Worm (Caenorhabditis elegans) whole organism, early embryonic: ENCODE measurements around the gene H24K24.2.

ENCODE experiments used
- B0310.2 ChIP-seq: sonication (generic microtip); optimal IDR thresholded peaks from 2 replicates; lab custom pipeline; 2016; ENCODE audit warnings: mild to moderate bottlenecking, missing genetic modification characterization, missing compliant biosample characterization
- F13C5.2 ChIP-seq: sonication (generic microtip); optimal IDR thresholded peaks from 2 replicates; lab custom pipeline; 2017; ENCODE audit warnings: mild to moderate bottlenecking, missing genetic modification characterization, inconsistent platforms, missing compliant biosample characterization
- aly-1 ChIP-seq: sonication (generic microtip); optimal IDR thresholded peaks from 2 replicates; lab custom pipeline; 2016; ENCODE audit warnings: missing genetic modification characterization, missing compliant biosample characterization
- ama-1 ChIP-seq: fragments of 150-350 bp; optimal IDR thresholded peaks from 2 replicates; lab custom pipeline; 2014
- ceh-13 ChIP-seq: fragments of 200-800 bp; sonication (Bioruptor generic); optimal IDR thresholded peaks from 2 replicates; lab custom pipeline; 2018; ENCODE audit warnings: mild to moderate bottlenecking, missing genetic modification characterization, missing compliant biosample characterization
- ceh-36 ChIP-seq: sonication (generic microtip); optimal IDR thresholded peaks from 2 replicates; lab custom pipeline; 2016; ENCODE audit warnings: missing genetic modification characterization, inconsistent platforms, missing compliant biosample characterization
- ets-7 ChIP-seq: sonication (generic microtip); optimal IDR thresholded peaks from 2 replicates; lab custom pipeline; 2016; ENCODE audit warnings: missing genotype, missing genetic modification characterization, missing compliant biosample characterization
- flt-1 ChIP-seq: fragments of 200-800 bp; sonication (Bioruptor generic); IDR thresholded peaks from 2 replicates; pipeline ENCODE4 v1.3.6; 2022; ENCODE audit warnings: missing genetic modification characterization, missing compliant biosample characterization
- hmbx-1 ChIP-seq: sonication (generic microtip); optimal IDR thresholded peaks from 2 replicates; lab custom pipeline; 2016; ENCODE audit warnings: mild to moderate bottlenecking, missing genetic modification characterization, missing compliant biosample characterization
- hmg-4 ChIP-seq: fragments of 200-800 bp; sonication (Bioruptor generic); optimal IDR thresholded peaks from 2 replicates; lab custom pipeline; 2018; ENCODE audit warnings: mild to moderate bottlenecking, missing genetic modification characterization, missing compliant biosample characterization
- hnd-1 ChIP-seq: sonication (generic microtip); optimal IDR thresholded peaks from 2 replicates; lab custom pipeline; 2016; ENCODE audit warnings: missing genetic modification characterization, missing compliant biosample characterization
- pes-1 ChIP-seq: fragments of 200-800 bp; sonication (Bioruptor generic); IDR thresholded peaks from 2 replicates; pipeline ENCODE4 v1.3.6; 2022; ENCODE audit warnings: missing genetic modification reagents, missing genetic modification characterization, missing compliant biosample characterization
- scrt-1 ChIP-seq: fragments of 200-800 bp; sonication (Bioruptor generic); IDR thresholded peaks from 2 replicates; pipeline ENCODE4 v1.3.6; 2022; ENCODE audit warnings: missing genetic modification characterization, missing compliant biosample characterization
- sea-1 ChIP-seq: fragments of 200-800 bp; sonication (Bioruptor generic); conservative IDR thresholded peaks from 2 replicates; pipeline ENCODE4 v1.3.6; 2022; ENCODE audit warnings: missing genetic modification characterization, missing compliant biosample characterization
- tbx-11 ChIP-seq: fragments of 200-800 bp; sonication (Bioruptor generic); IDR thresholded peaks from 2 replicates; pipeline ENCODE4 v1.3.6; 2022; ENCODE audit warnings: missing genetic modification characterization, missing compliant biosample characterization
- tbx-37 ChIP-seq: fragments of 200-800 bp; sonication (Bioruptor generic); conservative IDR thresholded peaks from 2 replicates; pipeline ENCODE4 v1.3.6; 2022; ENCODE audit warnings: missing genetic modification reagents, missing genetic modification characterization, missing compliant biosample characterization
- tra-4 ChIP-seq: sonication (generic microtip); optimal IDR thresholded peaks from 2 replicates; lab custom pipeline; 2017; ENCODE audit warnings: missing genetic modification characterization, missing compliant biosample characterization

H24K24.2 gene

ce11 chrV:917488-917887, at the start of gene H24K24.2:
TSS of gene H24K24.2 (plus strand) at chrV:917788.
- no peak for TF ChIP-seq ets-7 (tag; lab: Kevin White, UChicago)
- TF ChIP-seq hmg-4 (GFP tag; lab: Kevin White, UChicago), result no peak
- no peak for TF ChIP-seq sea-1 (GFP tag; lab: Robert Waterston, UW)
- TF ChIP-seq aly-1 (tag; lab: Kevin White, UChicago), result no peak
- TF ChIP-seq tbx-11 (GFP tag; lab: Robert Waterston, UW), result no peak
- TF ChIP-seq hmbx-1 (tag; lab: Kevin White, UChicago), result no peak
- no peak for TF ChIP-seq flt-1 (GFP tag; lab: Robert Waterston, UW)
- TF ChIP-seq scrt-1 (GFP tag; lab: Robert Waterston, UW), result no peak
- no peak for TF ChIP-seq ceh-36 (tag; lab: Kevin White, UChicago)
- no peak for TF ChIP-seq F13C5.2 (tag; lab: Kevin White, UChicago)
- TF ChIP-seq hnd-1 (tag; lab: Kevin White, UChicago), result no peak
- no peak for TF ChIP-seq tra-4
- TF ChIP-seq ceh-13 (GFP tag; lab: Kevin White, UChicago), result no peak

ce11 chrV:871029-871428, 46.6 kb upstream of the H24K24.2 start, which contains the start of gene T02B11.4:
TSS of gene T02B11.4 (minus strand) at chrV:871129.
- no peak for TF ChIP-seq pes-1
- no peak for TF ChIP-seq ceh-13 (GFP tag; lab: Kevin White, UChicago)
- no peak for TF ChIP-seq F13C5.2 (tag; lab: Kevin White, UChicago)
- TF ChIP-seq tbx-37 (GFP tag; lab: Robert Waterston, UW), result no peak
- no peak for TF ChIP-seq scrt-1 (GFP tag; lab: Robert Waterston, UW)

DNA sequence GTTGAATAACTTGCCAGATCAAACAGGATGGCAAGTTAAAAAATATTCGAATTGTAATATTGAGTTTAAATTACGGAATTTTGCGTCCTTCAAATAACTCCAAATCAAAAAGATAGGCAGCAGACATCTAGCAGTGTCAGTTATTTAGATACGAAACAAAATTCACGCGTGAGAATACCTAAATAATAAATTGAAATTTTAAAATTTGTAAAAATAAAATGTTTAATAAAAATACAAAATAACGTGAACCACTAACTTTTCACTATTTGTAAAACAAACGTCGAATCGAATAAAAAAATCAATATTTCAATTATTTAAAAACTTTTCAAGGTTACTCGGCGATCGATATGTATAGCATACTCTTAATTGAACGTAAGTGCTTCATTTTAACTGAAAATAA, 41.6 kb upstream of the H24K24.2 start, which contains the start of gene T02B11.9:
T02B11.9 (plus strand) TSS at position 301 of the 400 bp plus-strand sequence.
- TF ChIP-seq ama-1 (no peak), B0310.2 (tag; lab: Kevin White, UChicago) (no peak), tbx-11 (GFP tag; lab: Robert Waterston, UW) (no peak), ceh-13 (GFP tag; lab: Kevin White, UChicago) (no peak), hnd-1 (tag; lab: Kevin White, UChicago) (no peak), flt-1 (GFP tag; lab: Robert Waterston, UW) (no peak), ceh-36 (tag; lab: Kevin White, UChicago) (no peak), F13C5.2 (tag; lab: Kevin White, UChicago) (no peak), hmbx-1 (tag; lab: Kevin White, UChicago) (no peak), scrt-1 (GFP tag; lab: Robert Waterston, UW) (no peak), sea-1 (GFP tag; lab: Robert Waterston, UW) (no peak), hmg-4 (GFP tag; lab: Kevin White, UChicago) (no peak), ets-7 (tag; lab: Kevin White, UChicago) (no peak), aly-1 (tag; lab: Kevin White, UChicago) (no peak), tra-4 (no peak), pes-1 (no peak)

ce11 chrV:878567-878966, 39.0 kb upstream of the H24K24.2 start, which contains the start of gene T02B11.8:
TSS of gene T02B11.8 (minus strand) at chrV:878667.
- TF ChIP-seq tbx-37 (GFP tag; lab: Robert Waterston, UW), result no peak
- no peak for TF ChIP-seq B0310.2 (tag; lab: Kevin White, UChicago)
- no peak for TF ChIP-seq hmg-4 (GFP tag; lab: Kevin White, UChicago)
- no peak for TF ChIP-seq tbx-11 (GFP tag; lab: Robert Waterston, UW)
- no peak for TF ChIP-seq ama-1
- TF ChIP-seq pes-1, result no peak
- no peak for TF ChIP-seq sea-1 (GFP tag; lab: Robert Waterston, UW)
- TF ChIP-seq ceh-13 (GFP tag; lab: Kevin White, UChicago), result no peak

ce11 chrV:879171-879570, 38.4 kb upstream of the H24K24.2 start, which contains the start of gene srg-53:
TSS of gene srg-53 (plus strand) at chrV:879471.
- TF ChIP-seq F13C5.2 (tag; lab: Kevin White, UChicago) (no peak), pes-1 (no peak), flt-1 (GFP tag; lab: Robert Waterston, UW) (no peak), ama-1 (no peak), sea-1 (GFP tag; lab: Robert Waterston, UW) (no peak), B0310.2 (tag; lab: Kevin White, UChicago) (no peak), ets-7 (tag; lab: Kevin White, UChicago) (no peak), hmg-4 (GFP tag; lab: Kevin White, UChicago) (no peak), hmbx-1 (tag; lab: Kevin White, UChicago) (no peak), aly-1 (tag; lab: Kevin White, UChicago) (no peak), tra-4 (no peak), hnd-1 (tag; lab: Kevin White, UChicago) (no peak), tbx-11 (GFP tag; lab: Robert Waterston, UW) (no peak), tbx-37 (GFP tag; lab: Robert Waterston, UW) (no peak), ceh-36 (tag; lab: Kevin White, UChicago) (no peak), scrt-1 (GFP tag; lab: Robert Waterston, UW) (no peak)

ce11 chrV:884324-884723, 33.3 kb upstream of the H24K24.2 start, which contains the start of gene srj-38:
TSS of gene srj-38 (minus strand) at chrV:884424.
- TF ChIP-seq ama-1, result no peak
- no peak for TF ChIP-seq pes-1
- TF ChIP-seq hmg-4 (GFP tag; lab: Kevin White, UChicago), result no peak
- no peak for TF ChIP-seq tra-4
- no peak for TF ChIP-seq hmbx-1 (tag; lab: Kevin White, UChicago)
- TF ChIP-seq tbx-37 (GFP tag; lab: Robert Waterston, UW), result no peak
- no peak for TF ChIP-seq hnd-1 (tag; lab: Kevin White, UChicago)
- no peak for TF ChIP-seq aly-1 (tag; lab: Kevin White, UChicago)
- TF ChIP-seq ceh-13 (GFP tag; lab: Kevin White, UChicago), result no peak
- no peak for TF ChIP-seq ets-7 (tag; lab: Kevin White, UChicago)
- TF ChIP-seq scrt-1 (GFP tag; lab: Robert Waterston, UW), result no peak
- no peak for TF ChIP-seq F13C5.2 (tag; lab: Kevin White, UChicago)
- TF ChIP-seq flt-1 (GFP tag; lab: Robert Waterston, UW), result no peak

DNA sequence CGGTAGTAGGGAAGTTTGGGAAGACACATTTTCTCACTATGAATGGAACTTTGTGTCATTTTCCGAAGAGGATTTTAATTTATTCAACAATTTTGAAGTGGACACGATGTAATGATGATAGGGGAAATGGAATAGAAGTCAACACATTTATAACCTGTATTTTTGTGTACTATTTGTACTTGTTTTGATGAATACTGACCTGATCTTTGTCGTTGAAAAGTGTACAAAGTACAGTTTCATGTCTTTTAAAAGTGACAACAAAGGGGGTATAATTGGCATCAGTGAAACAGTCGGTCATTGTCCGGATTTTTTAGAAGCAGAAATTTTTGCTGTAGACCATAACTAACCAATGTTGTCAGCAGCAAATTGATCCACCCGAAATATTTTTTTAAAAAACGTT, 28.4 kb upstream of the H24K24.2 start, which contains the start of gene T02B11.6:
T02B11.6 (minus strand) TSS at position 101 of the 400 bp plus-strand sequence.
- no peak for TF ChIP-seq pes-1
